Fruit fly (Drosophila melanogaster) Kc167 (cell line): ENCODE data around the gene CG32536.

ENCODE experiments used
- Myc ChIP-seq: fragments of >200 bp; optimal IDR thresholded peaks from 2 replicates; lab custom pipeline; 2017; ENCODE audit warnings: missing external identifiers
- Sin3A ChIP-seq: fragments of >200 bp; optimal IDR thresholded peaks from 2 replicates; lab custom pipeline; 2018; ENCODE audit warnings: missing external identifiers
- h ChIP-seq: fragments of >200 bp; optimal IDR thresholded peaks from 3 replicates; lab custom pipeline; 2018; ENCODE audit warnings: missing external identifiers
- insv ChIP-seq: fragments of >200 bp; optimal IDR thresholded peaks from 3 replicates; lab custom pipeline; 2018; ENCODE audit warnings: missing external identifiers
- psq ChIP-seq: fragments of >200 bp; optimal IDR thresholded peaks from 2 replicates; lab custom pipeline; 2017; ENCODE audit warnings: missing external identifiers
- ttk ChIP-seq: sonication (Bioruptor generic); optimal IDR thresholded peaks from 2 replicates; lab custom pipeline; 2017; ENCODE audit warnings: missing external identifiers

The CG32536 gene

DNA sequence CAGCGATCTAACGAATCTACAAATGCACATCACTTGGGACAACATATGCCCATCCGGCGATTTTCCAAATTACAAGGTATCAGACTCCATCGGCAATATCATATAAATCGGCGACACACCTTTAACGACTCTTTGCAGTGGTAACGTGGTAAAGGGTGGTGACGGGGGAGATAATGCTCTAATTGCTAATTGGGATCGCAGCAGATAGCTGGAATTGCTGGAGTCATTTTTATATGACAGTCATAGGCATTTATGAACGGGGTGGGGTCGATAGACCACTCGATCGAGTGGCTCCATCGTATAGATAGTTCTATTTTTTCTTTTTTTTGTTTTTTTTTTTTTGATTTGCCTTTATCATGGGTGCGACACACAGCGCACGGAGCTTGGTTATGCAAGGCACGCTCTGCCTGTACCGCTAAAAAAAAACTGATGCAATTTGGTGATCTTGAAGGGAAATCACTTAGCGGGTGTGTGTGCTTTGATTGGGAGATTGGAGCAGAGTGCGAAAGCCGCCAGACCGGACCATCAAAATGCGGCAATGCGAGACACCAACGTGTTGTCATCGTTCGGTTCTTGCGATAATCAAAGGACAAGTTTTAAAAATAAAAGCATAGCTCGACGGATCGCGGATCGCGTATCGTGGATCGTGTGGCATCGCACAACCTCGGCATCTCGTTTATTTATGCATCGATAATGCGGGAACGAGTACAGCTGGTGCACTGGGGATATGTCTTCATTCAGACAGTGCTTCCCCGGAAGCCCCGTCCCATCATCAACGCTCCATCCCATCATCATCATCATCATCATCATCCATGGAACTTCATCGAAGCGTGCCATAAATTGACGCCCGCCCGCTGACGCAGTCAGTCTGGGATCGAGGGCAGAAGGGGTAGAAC, 37.8 kb upstream of the CG32536 start:
- TF ChIP-seq ttk (lab: Kevin White, UChicago) (no peak), insv (lab: Kevin White, UChicago) (no peak), h (lab: Kevin White, UChicago) (no peak), Myc (lab: Kevin White, UChicago) (no peak), psq (lab: Kevin White, UChicago) (no peak), Sin3A (lab: Kevin White, UChicago) (no peak)

DNA sequence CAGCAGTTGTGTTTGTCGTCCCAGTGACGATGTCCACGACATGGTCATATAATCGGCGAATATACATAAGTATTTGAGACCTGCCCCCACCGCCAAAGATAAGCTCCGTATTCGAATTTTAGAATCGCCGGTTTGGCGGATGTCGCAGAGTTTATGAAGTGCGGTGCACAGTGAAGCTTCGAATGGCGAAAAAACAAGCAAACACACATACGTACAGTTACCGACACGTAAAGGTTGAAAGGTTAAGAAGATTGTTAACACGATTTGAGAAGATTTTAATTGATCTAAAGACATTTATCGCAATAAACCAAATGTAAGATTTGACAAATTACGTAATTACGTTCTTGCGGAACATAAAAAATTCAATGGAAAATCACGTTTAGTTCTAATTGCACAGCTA, 33.0 kb upstream of the CG32536 start:
- TF ChIP-seq h (lab: Kevin White, UChicago) (no peak), Myc (lab: Kevin White, UChicago) (no peak), Sin3A (lab: Kevin White, UChicago) (no peak), psq (lab: Kevin White, UChicago) (no peak), ttk (lab: Kevin White, UChicago) (no peak), insv (lab: Kevin White, UChicago) (no peak)

DNA sequence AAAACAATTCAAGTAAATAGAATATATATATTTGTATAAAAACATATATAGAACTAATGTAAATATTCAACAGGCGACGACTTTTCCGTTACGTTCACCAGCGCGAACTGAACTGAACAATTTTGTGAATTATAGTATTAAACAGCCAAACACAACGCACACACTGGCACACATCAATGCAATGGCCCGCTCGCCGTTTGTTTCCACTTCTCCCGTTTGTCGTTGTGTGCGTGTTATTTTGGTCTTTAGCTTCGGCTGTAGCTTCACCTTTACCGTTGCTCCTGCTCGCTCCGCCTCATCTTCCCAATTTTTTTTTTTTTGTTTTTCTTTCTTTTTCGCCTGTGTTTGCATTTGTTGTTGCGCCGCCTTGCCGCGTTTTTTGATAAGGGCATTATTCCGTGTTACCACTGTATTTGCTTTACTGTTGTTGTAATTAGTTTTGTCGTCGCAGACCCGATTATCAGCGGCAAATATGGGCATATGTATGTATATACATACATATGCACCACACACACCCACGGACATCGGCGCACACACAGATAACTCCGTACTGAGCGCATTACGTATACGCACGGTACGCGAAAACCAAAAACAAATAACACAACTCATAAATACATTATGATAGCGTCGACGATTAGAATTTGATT, 31.2 kb upstream of the CG32536 start, which contains the start of gene CG8051:
Gene CG8051, minus strand, starts transcription at position 116 of the 647 bp plus-strand sequence.
- no peak for TF ChIP-seq h (lab: Kevin White, UChicago)
- TF ChIP-seq Sin3A (lab: Kevin White, UChicago), result no peak
- TF ChIP-seq insv (lab: Kevin White, UChicago), result no peak
- TF ChIP-seq Myc (lab: Kevin White, UChicago), result no peak
- TF ChIP-seq psq (lab: Kevin White, UChicago), result no peak
- TF ChIP-seq ttk (lab: Kevin White, UChicago), result no peak

DNA sequence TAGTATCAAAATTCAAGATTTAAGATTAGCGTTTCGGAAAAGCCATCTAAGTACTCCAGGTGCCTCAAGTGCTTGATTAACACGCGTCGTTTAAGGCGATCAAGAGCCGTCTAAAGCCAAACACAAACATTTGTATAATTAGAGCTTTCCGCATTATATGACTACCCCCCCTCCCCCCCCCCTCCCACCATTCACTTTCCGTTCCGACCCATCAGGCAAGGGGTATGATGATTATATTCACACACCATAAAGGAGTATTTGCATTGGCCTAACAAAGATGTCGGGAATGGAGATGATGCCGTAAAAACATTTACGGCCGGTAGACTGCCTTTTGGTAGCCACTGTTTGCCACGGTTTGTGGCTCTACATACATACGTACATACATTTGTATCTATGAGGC, 29.8 kb upstream of the CG32536 start:
- TF ChIP-seq ttk (lab: Kevin White, UChicago) (no peak), psq (lab: Kevin White, UChicago) (no peak), Myc (lab: Kevin White, UChicago) (no peak), Sin3A (lab: Kevin White, UChicago) (no peak), h (lab: Kevin White, UChicago) (no peak), insv (lab: Kevin White, UChicago) (no peak)

DNA sequence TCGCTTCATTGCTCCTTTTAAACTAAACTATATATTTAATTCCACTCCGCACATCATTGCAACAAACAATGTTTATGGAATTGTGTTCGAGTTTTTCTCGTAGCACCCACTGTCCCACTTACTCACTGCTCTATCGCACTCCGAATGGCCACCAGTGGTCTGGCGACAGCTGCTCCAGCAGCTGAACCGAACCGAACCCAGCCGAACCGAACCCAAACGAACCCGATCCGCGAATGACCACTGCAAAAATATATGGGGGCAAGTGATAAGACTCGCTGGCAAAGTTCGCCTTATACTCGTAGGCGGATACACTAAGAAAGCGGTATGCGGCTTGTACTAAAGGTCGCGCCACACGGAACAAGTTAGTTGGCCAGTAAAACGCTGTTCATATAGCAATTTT, 28.5 kb upstream of the CG32536 start:
- no peak for TF ChIP-seq Myc (lab: Kevin White, UChicago)
- TF ChIP-seq ttk (lab: Kevin White, UChicago), result no peak

DNA sequence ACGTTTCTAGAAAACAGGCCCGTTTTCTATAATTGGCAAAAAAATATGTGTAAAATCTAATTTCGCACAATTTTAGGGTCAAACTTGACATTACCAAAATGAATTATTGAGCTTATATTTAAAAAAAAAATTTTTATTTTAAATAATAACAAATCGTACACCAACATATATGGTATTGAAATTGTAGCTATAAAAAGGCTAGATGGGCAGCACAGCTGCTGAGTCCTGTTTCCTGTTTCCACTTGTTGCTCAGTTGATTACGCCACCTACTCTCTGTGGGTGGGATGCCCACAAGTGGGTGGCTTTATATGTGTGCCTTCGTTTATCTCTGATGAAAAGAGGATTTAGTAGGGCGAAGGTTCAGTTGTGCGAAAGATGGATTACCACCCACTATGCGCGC, 22.7 kb upstream of the CG32536 start:
- TF ChIP-seq ttk (lab: Kevin White, UChicago) (no peak), psq (lab: Kevin White, UChicago) (no peak)

DNA sequence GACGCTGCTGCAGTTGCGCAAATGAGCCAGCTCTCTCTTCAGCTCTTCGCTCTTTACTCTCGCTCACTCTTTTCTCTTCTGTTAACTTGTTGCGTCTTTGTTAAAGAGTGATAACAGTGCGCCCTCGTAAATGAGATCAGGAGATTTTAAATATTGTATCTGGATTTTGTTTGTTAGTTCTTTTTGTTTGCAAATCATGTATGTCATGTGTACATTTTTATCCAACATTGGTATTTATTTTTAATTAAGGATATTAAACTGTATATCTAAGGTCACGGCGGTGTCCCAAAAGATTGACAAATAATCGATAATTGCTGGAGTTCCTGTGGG, 22.1 kb upstream of the CG32536 start:
- TF ChIP-seq psq (lab: Kevin White, UChicago) (no peak), Sin3A (lab: Kevin White, UChicago) (no peak), insv (lab: Kevin White, UChicago) (no peak), Myc (lab: Kevin White, UChicago) (no peak), h (lab: Kevin White, UChicago) (no peak)

DNA sequence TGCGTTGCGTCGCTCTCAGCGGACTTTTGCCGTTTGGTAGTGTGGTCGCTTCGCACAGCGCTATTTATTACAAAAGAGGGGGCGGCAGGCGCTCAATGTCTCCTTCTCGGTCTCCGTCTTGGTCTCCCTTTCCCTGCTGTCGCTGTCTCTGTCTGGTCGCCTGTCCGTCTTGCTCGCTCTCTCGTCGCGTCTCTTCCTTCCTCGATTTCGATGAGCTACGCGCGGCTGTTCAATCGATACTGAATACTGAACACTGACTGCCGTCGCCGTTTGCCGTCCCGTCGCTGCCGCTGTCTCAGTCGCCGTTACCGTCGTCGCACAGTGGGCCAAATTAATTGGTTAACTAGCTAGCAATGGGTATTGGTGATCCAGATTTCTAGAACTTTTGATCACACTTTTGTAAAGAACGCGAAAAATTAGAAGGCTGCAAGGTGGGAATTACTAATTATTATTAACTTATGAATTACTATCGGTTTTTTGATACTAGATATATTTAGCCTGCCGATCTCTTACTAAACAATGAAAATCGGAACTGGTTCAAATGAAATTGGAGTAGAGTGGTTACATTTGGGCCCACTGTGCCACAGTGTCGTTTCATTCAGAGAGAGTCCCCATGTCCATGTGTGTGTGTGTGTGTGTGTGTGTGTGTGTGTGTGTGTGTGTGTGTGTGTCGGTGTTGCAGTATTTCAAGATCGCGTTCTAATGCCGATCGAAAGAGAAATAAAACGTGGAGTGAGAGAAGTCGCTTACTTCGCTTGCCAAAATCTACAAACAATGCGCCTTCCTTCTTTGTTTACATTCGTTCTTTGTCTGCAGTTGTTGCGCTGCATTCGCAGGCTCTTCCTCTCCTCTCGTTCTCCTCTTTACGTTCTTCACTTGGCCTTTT, 21.4 kb upstream of the CG32536 start, which contains the start of gene CG8034:
Gene CG8034, minus strand, starts transcription at position 264 of the 886 bp plus-strand sequence.
- no peak for TF ChIP-seq ttk (lab: Kevin White, UChicago)
- no peak for TF ChIP-seq insv (lab: Kevin White, UChicago)

DNA sequence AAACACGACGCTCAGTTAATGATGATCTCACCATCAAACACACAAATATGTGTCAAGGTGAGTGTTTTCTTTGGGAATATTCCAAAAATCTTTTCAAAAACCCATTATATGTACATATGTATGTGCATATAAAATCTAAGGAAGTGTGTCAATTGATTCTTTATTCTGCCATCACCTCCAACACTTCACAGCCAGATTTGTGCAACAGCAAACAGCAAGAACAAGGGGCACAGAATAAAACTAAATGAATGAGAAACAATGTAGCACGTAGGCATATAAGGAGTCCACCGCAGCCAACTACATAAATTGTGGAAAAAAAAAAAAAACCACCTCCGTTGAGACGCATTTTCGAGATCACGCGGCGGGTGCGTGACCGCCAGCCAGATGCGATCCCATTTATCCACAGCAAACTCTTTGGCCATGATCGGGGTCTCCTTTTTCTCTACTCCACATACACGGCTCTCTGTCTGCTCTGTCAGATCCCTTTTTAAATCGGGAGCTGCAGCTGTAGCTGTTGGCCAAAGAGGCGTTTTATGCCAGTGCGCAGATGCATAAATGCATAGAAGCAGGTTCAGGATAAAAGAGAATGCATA, 19.2 kb upstream of the CG32536 start:
- TF ChIP-seq ttk (lab: Kevin White, UChicago) (no peak), insv (lab: Kevin White, UChicago) (no peak), psq (lab: Kevin White, UChicago) (no peak), Sin3A (lab: Kevin White, UChicago) (no peak), Myc (lab: Kevin White, UChicago) (no peak), h (lab: Kevin White, UChicago) (no peak)

DNA sequence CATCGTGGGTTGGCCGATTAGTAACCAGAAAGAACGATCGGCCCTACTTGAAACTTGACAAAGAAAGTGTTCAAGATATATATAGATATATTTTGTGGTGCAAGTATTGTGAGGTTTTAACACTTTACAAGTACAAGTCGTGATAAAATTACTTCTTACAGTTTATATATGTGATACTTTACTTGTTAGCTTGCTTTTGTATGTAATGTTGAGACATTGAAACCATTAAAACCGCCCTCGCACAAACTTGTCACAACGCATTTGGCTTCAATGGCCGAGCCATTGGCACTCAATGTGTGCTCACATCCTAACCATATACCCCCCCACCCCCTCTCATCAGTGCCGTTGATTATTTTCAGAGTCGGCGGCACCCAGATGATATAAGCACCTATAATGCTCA, 18.3 kb upstream of the CG32536 start:
- TF ChIP-seq ttk (lab: Kevin White, UChicago) (no peak), Myc (lab: Kevin White, UChicago) (no peak), psq (lab: Kevin White, UChicago) (no peak), Sin3A (lab: Kevin White, UChicago) (no peak), h (lab: Kevin White, UChicago) (no peak), insv (lab: Kevin White, UChicago) (no peak)

DNA sequence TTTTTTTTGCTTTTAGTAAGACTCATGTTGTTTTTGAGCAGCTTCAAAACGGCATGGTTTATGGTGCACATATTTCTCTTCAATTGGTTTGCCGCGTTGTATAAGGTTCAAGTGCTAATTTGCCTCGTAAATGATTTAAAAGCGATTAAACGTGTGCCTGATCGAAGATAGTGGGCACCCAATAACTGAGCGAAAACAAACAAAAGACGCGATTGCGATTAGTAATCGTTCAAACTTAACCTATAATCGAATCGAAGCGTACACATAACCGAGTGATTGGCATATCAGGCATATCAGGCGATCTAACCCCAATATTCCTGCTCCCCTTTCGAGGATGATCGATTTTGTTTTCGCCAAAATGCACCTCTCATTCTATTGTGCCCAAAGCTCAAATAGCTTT, 17.3 kb upstream of the CG32536 start:
- TF ChIP-seq psq (lab: Kevin White, UChicago), result no peak
- TF ChIP-seq Sin3A (lab: Kevin White, UChicago), result no peak
- no peak for TF ChIP-seq insv (lab: Kevin White, UChicago)
- no peak for TF ChIP-seq h (lab: Kevin White, UChicago)
- no peak for TF ChIP-seq ttk (lab: Kevin White, UChicago)
- no peak for TF ChIP-seq Myc (lab: Kevin White, UChicago)
